Fruit fly (Drosophila melanogaster): ENCODE data around the gene CG34288.

CG34288 gene

dm6 chr3R:22410537-22411360, 36.3 kb downstream of the CG34288 start, which contains the start of the genes CG13850 and lqfR (continued):
- TF ChIP-seq CG6276 (GFP tag; optimal IDR thresholded peaks at IDR 0.05), result no peak
- peak; percentile 71 for TF ChIP-seq CG8632 (GFP tag; optimal IDR thresholded peaks at IDR 0.05)
- no peak for TF ChIP-seq Sox102F (GFP tag; optimal IDR thresholded peaks at IDR 0.05)
- peak; percentile 71 for TF ChIP-seq Ets21C (GFP tag; optimal IDR thresholded peaks at IDR 0.05)
- TF ChIP-seq CG6854 (GFP tag; optimal IDR thresholded peaks at IDR 0.05), result no peak
- TF ChIP-seq Hr4 (GFP tag; optimal IDR thresholded peaks at IDR 0.05), result no peak
- peak; percentile 65 for TF ChIP-seq CG34406 (GFP tag; optimal IDR thresholded peaks at IDR 0.05)
- TF ChIP-seq svp (GFP tag), result peak; percentile 88
- TF ChIP-seq Eip75B (GFP tag; optimal IDR thresholded peaks at IDR 0.05), result peak; percentile 79
- peak; percentile 79 for TF ChIP-seq achi (GFP tag; optimal IDR thresholded peaks at IDR 0.05)
- TF ChIP-seq lz (GFP tag; optimal IDR thresholded peaks at IDR 0.05), result peak; percentile 81
- peak; percentile 72 for TF ChIP-seq Smox (GFP tag; optimal IDR thresholded peaks at IDR 0.05)
- TF ChIP-seq CG31627 (GFP tag; optimal IDR thresholded peaks at IDR 0.05), result peak; percentile 83
- TF ChIP-seq CG8319 (GFP tag; optimal IDR thresholded peaks at IDR 0.05), result peak; percentile 69
- TF ChIP-seq CG10669 (GFP tag; optimal IDR thresholded peaks at IDR 0.05), result no peak
- TF ChIP-seq Ets96B (tag; optimal IDR thresholded peaks at IDR 0.05), result peak; percentile 6
- peak; percentile 87 for TF ChIP-seq esn (GFP tag; optimal IDR thresholded peaks at IDR 0.05)
- no peak for TF ChIP-seq dsx (GFP tag; optimal IDR thresholded peaks at IDR 0.05; ENCODE audit: poor library complexity, severe bottlenecking)
- no peak for TF ChIP-seq CG15336 (GFP tag; IDR thresholded peaks at IDR 0.05)
- no peak for TF ChIP-seq CG32006 (GFP tag; optimal IDR thresholded peaks at IDR 0.05)
- peak; percentile 73 for TF ChIP-seq CG3032 (tag; optimal IDR thresholded peaks at IDR 0.05)
- TF ChIP-seq fd85E (GFP tag; optimal IDR thresholded peaks at IDR 0.05), result peak; percentile 38
- peak; percentile 72 for TF ChIP-seq CG11902 (GFP tag; optimal IDR thresholded peaks at IDR 0.05)
- peak; percentile 46 for TF ChIP-seq CG9139 (GFP tag; optimal IDR thresholded peaks at IDR 0.05)
- no peak for TF ChIP-seq salr (GFP tag; optimal IDR thresholded peaks at IDR 0.05)
- TF ChIP-seq CG6792 (GFP tag; optimal IDR thresholded peaks at IDR 0.05), result peak; percentile 65
- TF ChIP-seq dac (GFP tag; optimal IDR thresholded peaks at IDR 0.05), result no peak
- peak; percentile 50 for TF ChIP-seq Blimp-1 (GFP tag; optimal IDR thresholded peaks at IDR 0.05)
- TF ChIP-seq Eip78C (GFP tag), result peak; percentile 91
- TF ChIP-seq fkh (GFP tag; optimal IDR thresholded peaks at IDR 0.05), result peak; percentile 64
- TF ChIP-seq Sox15 (GFP tag; optimal IDR thresholded peaks at IDR 0.05), result peak; percentile 70
- TF ChIP-seq CG3919 (GFP tag; optimal IDR thresholded peaks at IDR 0.05), result peak; percentile 74
- TF ChIP-seq fd59A (GFP tag; optimal IDR thresholded peaks at IDR 0.05), result peak; percentile 62
- peak; percentile 47; the same call in 2 of the 3 replicates for TF ChIP-seq eg (GFP tag; IDR thresholded peaks at IDR 0.05)
- no peak for TF ChIP-seq CG6808 (GFP tag; optimal IDR thresholded peaks at IDR 0.05)
- TF ChIP-seq CG11294 (GFP tag; IDR thresholded peaks at IDR 0.05), result peak; percentile 18; the same call in 1 of the 2 replicates

dm6 chr3R:22405639-22406038, 41.4 kb downstream of the CG34288 start, which contains the start of gene CG13855:
Gene CG13855 (plus strand): TSS chr3R:22405939.
- TF ChIP-seq Eip75B (GFP tag; optimal IDR thresholded peaks at IDR 0.05) (no peak), Hr39 (GFP tag; optimal IDR thresholded peaks at IDR 0.05) (no peak), Ets96B (tag; optimal IDR thresholded peaks at IDR 0.05) (no peak), CG31627 (GFP tag; optimal IDR thresholded peaks at IDR 0.05) (no peak), vri (GFP tag; optimal IDR thresholded peaks at IDR 0.05) (no peak), CG4318 (GFP tag; optimal IDR thresholded peaks at IDR 0.05) (no peak), CG10669 (GFP tag; optimal IDR thresholded peaks at IDR 0.05) (no peak), CG15336 (GFP tag; IDR thresholded peaks at IDR 0.05) (no peak), fd85E (GFP tag; optimal IDR thresholded peaks at IDR 0.05) (no peak), dac (GFP tag; optimal IDR thresholded peaks at IDR 0.05) (no peak), net (GFP tag; optimal IDR thresholded peaks at IDR 0.05) (no peak), Sox102F (GFP tag; optimal IDR thresholded peaks at IDR 0.05) (no peak), CG6276 (GFP tag; optimal IDR thresholded peaks at IDR 0.05) (no peak), CG8119 (GFP tag; IDR thresholded peaks at IDR 0.05) (no peak), Ets21C (GFP tag; optimal IDR thresholded peaks at IDR 0.05) (no peak), esn (GFP tag; optimal IDR thresholded peaks at IDR 0.05) (no peak), dsx (GFP tag; optimal IDR thresholded peaks at IDR 0.05; ENCODE audit: poor library complexity, severe bottlenecking) (no peak), eg (GFP tag; IDR thresholded peaks at IDR 0.05) (no peak), CG11294 (GFP tag; IDR thresholded peaks at IDR 0.05) (no peak), CG6808 (GFP tag; optimal IDR thresholded peaks at IDR 0.05) (no peak)

All from whole organism, prepupa.